Worm (Caenorhabditis elegans) whole organism, midembryonic: ENCODE measurements around the gene ggtb-1.

Experiments
- flt-1 ChIP-seq: fragments of 200-800 bp; sonication (Bioruptor generic); IDR thresholded peaks from 2 replicates; pipeline ENCODE4 v1.3.6; 2022; ENCODE audit warnings: missing genetic modification characterization, missing compliant biosample characterization
- klf-2 ChIP-seq: fragments of 200-800 bp; sonication (Bioruptor generic); conservative IDR thresholded peaks from 2 replicates; pipeline ENCODE4 v1.3.6; 2022; ENCODE audit warnings: missing genetic modification reagents, missing genetic modification characterization, missing compliant biosample characterization
- med-1 ChIP-seq: sonication (generic microtip); optimal IDR thresholded peaks from 2 replicates; lab custom pipeline; 2017; ENCODE audit warnings: missing genetic modification characterization, mild to moderate bottlenecking, missing compliant biosample characterization, antibody characterized with exemption, missing genetic modification reagents; ENCODE audit not compliant: insufficient read depth
- ref-1 ChIP-seq: fragments of 200-800 bp; sonication (Bioruptor generic); conservative IDR thresholded peaks from 2 replicates; pipeline ENCODE4 v1.3.6; 2022; ENCODE audit warnings: missing genetic modification reagents, missing genetic modification characterization, missing compliant biosample characterization
- ztf-23 ChIP-seq: fragments of 200-800 bp; sonication (Bioruptor generic); IDR thresholded peaks from 2 replicates; pipeline ENCODE4 v1.3.6; 2022; ENCODE audit warnings: missing genetic modification reagents, missing genetic modification characterization, missing compliant biosample characterization
- ztf-29 ChIP-seq: fragments of 200-800 bp; sonication (Bioruptor generic); IDR thresholded peaks from 2 replicates; pipeline ENCODE4 v1.3.6; 2022; ENCODE audit warnings: missing genetic modification reagents, missing genetic modification characterization, missing compliant biosample characterization

ce11 chrIII:7180613-7181012 lies 47.0 kb downstream of the ggtb-1 start, which contains the start of gene ndab-2:
- TF ChIP-seq flt-1 (no peak), klf-2 (GFP tag; lab: Robert Waterston, UW) (no peak), ref-1 (GFP tag; lab: Robert Waterston, UW) (no peak), med-1 (GFP tag; lab: Kevin White, UChicago) (no peak), ztf-29 (no peak), ztf-23 (no peak)
